Worm (Caenorhabditis elegans): ENCODE results near the gene C31B8.7.

ce11 chrV:2863033-2863432 is 40.1 kb downstream of the C31B8.7 start, which contains the start of gene srh-272:
- TF ChIP-seq nhr-28 (tag; optimal IDR thresholded peaks at IDR 0.05) (no peak), lsy-2 (tag; optimal IDR thresholded peaks at IDR 0.05) (no peak), mdl-1 (tag; optimal IDR thresholded peaks at IDR 0.05) (no peak)
